Fruit fly (Drosophila melanogaster) whole organism, prepupa: ENCODE results near the gene Cht7.

Experiments
- Blimp-1 ChIP-seq: fragments of 200-800 bp; sonication (Bioruptor generic); optimal IDR thresholded peaks from 3 replicates; lab custom pipeline; 2017; ENCODE audit warnings: missing biosample characterization, missing genetic modification characterization, mild to moderate bottlenecking, moderate library complexity, missing genetic modification reagents
- CG11762 ChIP-seq: fragments of 200-800 bp; sonication (Bioruptor generic); optimal IDR thresholded peaks from 3 replicates; lab custom pipeline; 2016; ENCODE audit warnings: missing biosample characterization, missing genetic modification characterization; ENCODE audit not compliant: insufficient read depth
- CG31627 ChIP-seq: fragments of 200-800 bp; sonication (Bioruptor generic); optimal IDR thresholded peaks from 3 replicates; lab custom pipeline; 2016; ENCODE audit warnings: missing biosample characterization, missing genetic modification characterization
- CG6276 ChIP-seq: fragments of 200-800 bp; sonication (Bioruptor generic); optimal IDR thresholded peaks from 2 replicates; lab custom pipeline; 2017; ENCODE audit warnings: missing biosample characterization, mild to moderate bottlenecking, missing genetic modification characterization
- CG8319 ChIP-seq: fragments of 200-800 bp; sonication (Bioruptor generic); optimal IDR thresholded peaks from 3 replicates; lab custom pipeline; 2016; ENCODE audit warnings: missing biosample characterization, missing genetic modification characterization
- achi ChIP-seq: fragments of 200-800 bp; sonication (Bioruptor generic); optimal IDR thresholded peaks from 3 replicates; lab custom pipeline; 2016; ENCODE audit warnings: missing biosample characterization, missing genetic modification characterization
- dac ChIP-seq: fragments of 200-800 bp; sonication (Bioruptor generic); optimal IDR thresholded peaks from 2 replicates; lab custom pipeline; 2017; ENCODE audit warnings: missing biosample characterization, mild to moderate bottlenecking, missing genetic modification characterization
- fd59A ChIP-seq: fragments of 200-800 bp; sonication (Bioruptor generic); optimal IDR thresholded peaks from 2 replicates; lab custom pipeline; 2017; ENCODE audit warnings: missing biosample characterization, mild to moderate bottlenecking, missing genetic modification characterization, missing genetic modification reagents

DNA sequence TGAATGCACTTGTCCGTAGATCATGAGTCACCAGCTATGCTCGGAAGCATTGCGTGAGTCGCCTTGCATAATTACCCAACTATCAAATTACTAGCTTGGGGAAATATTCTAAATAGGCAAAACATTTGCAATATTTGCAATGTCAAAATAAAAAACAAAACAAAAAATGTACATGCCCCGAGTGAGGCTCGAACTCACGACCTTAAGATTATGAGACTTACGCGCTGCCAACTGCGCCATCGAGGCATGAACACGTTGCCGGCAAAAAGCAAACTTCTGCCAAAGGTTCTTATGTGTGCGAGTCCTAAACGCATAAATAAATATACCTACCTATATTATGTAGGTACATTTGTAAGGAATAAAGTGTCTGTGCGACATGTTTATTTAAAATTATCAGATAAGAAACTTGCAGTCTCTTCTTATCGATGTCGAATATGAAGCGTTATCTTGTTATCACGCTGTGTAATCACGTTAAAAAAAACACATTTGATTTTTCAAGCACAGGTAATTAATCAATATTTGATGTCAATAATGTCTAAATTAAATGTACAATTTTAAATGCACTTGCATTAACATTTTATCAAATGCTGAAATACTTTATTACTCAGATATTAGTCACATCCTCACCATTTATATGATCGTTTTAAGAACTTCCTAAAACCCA, 15.1 kb upstream of the Cht7 start:
- no peak for TF ChIP-seq CG11762 (GFP tag; lab: Kevin White, UChicago)
- no peak for TF ChIP-seq CG6276
- no peak for TF ChIP-seq dac
- no peak for TF ChIP-seq Blimp-1
- no peak for TF ChIP-seq fd59A (GFP tag; lab: Kevin White, UChicago)
- no peak for TF ChIP-seq achi
- TF ChIP-seq CG8319, result no peak
- no peak for TF ChIP-seq CG31627 (GFP tag; lab: Kevin White, UChicago)
